Worm (Caenorhabditis elegans): ENCODE measurements around the gene tbx-35.

tbx-35 gene

DNA sequence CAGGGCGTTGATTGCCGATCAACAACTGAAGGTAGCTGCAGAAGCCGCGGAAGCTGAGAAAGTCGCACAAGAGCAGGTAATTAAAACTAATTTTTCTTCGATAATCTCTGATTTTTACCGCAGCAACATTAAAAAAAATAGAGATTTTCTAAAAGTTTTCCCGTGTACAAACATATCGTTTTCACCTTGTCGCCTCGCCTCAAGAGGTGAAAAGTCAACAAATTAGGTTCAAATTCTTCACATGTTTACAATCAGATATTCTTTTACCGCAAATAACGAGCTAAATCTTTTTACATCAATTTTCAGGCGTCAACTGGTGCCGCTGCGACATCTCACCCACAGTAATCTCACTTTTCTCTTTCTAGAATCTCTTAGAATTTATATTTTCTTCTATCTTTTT is 50.3 kb downstream of the tbx-35 start, which contains the start of gene ilcr-2:
Gene ilcr-2, plus strand, starts transcription at position 301 of the 400 bp plus-strand sequence.
- TF ChIP-seq ztf-1 (GFP tag; conservative IDR thresholded peaks at IDR 0.05): no peak
- no peak for TF ChIP-seq egl-27 (tag; optimal IDR thresholded peaks at IDR 0.05)
- no peak for TF ChIP-seq mbf-1 (tag; optimal IDR thresholded peaks at IDR 0.05)
- no peak for TF ChIP-seq ceh-16 (tag; optimal IDR thresholded peaks at IDR 0.05)
- TF ChIP-seq nhr-12 (tag; optimal IDR thresholded peaks at IDR 0.05): no peak
- no peak for TF ChIP-seq unc-55 (GFP tag; optimal IDR thresholded peaks at IDR 0.05)
- no peak for TF ChIP-seq lin-11 (tag; optimal IDR thresholded peaks at IDR 0.05)
- TF ChIP-seq fos-1 (tag; optimal IDR thresholded peaks at IDR 0.05): no peak
- no peak for TF ChIP-seq sma-3 (GFP tag; optimal IDR thresholded peaks at IDR 0.05)
- TF ChIP-seq sma-9 (GFP tag; optimal IDR thresholded peaks at IDR 0.05): no peak
- no peak for TF ChIP-seq sma-9 (tag; optimal IDR thresholded peaks at IDR 0.05)
- TF ChIP-seq ceh-82 (tag; optimal IDR thresholded peaks at IDR 0.05): no peak
- TF ChIP-seq nhr-10 (tag; optimal IDR thresholded peaks at IDR 0.05): no peak
